Worm (Caenorhabditis elegans): Measurements from ENCODE around the gene ect-2.

- TF ChIP-seq snpc-4 (tag; optimal IDR thresholded peaks at IDR 0.05), result no peak
- TF ChIP-seq lsy-2 (tag; optimal IDR thresholded peaks at IDR 0.05), result no peak
- no peak for TF ChIP-seq mab-5 (tag; optimal IDR thresholded peaks at IDR 0.05)
Measured at ce11 chrII:10759425-10759824, 24.3 kb downstream of the ect-2 start.
